Worm (Caenorhabditis elegans) whole organism, L1 larva: ENCODE data around the gene col-92.

ENCODE experiments used
- ceh-88 ChIP-seq: fragments of 200-800 bp; sonication (Bioruptor generic); IDR thresholded peaks from 2 replicates; pipeline ENCODE4 v1.3.6; 2022; ENCODE audit warnings: missing genetic modification characterization, missing compliant biosample characterization
- ceh-90 ChIP-seq: sonication (generic microtip); optimal IDR thresholded peaks from 2 replicates; lab custom pipeline; 2016; ENCODE audit warnings: missing genetic modification characterization, missing compliant biosample characterization
- efl-3 ChIP-seq: fragments of 200-800 bp; sonication (Bioruptor generic); optimal IDR thresholded peaks from 2 replicates; lab custom pipeline; 2018; ENCODE audit warnings: mild to moderate bottlenecking, missing genetic modification characterization, missing compliant biosample characterization
- fkh-10 ChIP-seq: sonication (generic microtip); optimal IDR thresholded peaks from 2 replicates; lab custom pipeline; 2017; ENCODE audit warnings: missing biosample characterization, missing genetic modification reagents, missing genetic modification characterization
- jun-1 ChIP-seq: fragments of 150-350 bp; optimal IDR thresholded peaks from 2 replicates; lab custom pipeline; 2014; ENCODE audit warnings: missing biosample characterization, missing genetic modification reagents, missing genetic modification characterization
- nhr-11 ChIP-seq: fragments of 150-350 bp; optimal IDR thresholded peaks from 2 replicates; lab custom pipeline; 2014; ENCODE audit warnings: missing biosample characterization, missing genetic modification characterization
- pqm-1 ChIP-seq: sonication (generic microtip); optimal IDR thresholded peaks from 3 replicates; lab custom pipeline; 2017; ENCODE audit warnings: missing biosample characterization, missing genetic modification characterization
- tbx-2 ChIP-seq: sonication (generic microtip); optimal IDR thresholded peaks from 2 replicates; lab custom pipeline; 2016; ENCODE audit warnings: missing genetic modification characterization, missing compliant biosample characterization

DNA sequence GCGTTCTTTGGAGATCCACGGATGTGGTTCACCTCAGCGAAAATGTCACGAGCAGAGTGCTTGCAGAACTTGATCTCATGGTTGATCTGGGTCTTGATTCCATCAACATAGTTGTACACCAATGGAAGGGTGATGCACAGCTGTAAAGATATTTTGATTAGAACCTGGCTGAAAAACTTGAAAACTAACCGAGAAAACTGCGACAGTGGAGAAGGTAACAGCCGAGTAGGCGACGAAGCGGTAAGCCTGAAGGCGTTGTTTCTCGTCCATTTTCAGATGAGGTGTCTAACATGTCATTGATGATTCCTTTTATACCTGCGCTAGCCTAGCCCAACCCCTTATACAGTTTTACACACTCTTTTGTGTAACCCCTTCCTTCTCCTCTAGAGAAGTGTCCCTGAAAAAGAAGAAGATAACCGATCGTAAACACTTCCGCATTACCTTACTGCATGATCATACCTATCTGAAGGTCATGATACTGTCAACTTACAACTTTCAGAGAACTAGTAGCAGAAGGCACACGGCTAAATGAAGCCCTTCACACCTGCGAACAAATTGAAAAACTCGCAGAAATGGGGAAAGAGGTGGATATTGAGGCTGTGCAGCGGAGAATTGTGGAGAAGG lies 4.6 kb upstream of the col-92 start, which contains the start of gene col-94:
- TF ChIP-seq fkh-10 (no peak), ceh-90 (tag; lab: Kevin White, UChicago) (no peak), nhr-11 (tag; lab: Kevin White, UChicago) (no peak), pqm-1 (tag; lab: Kevin White, UChicago) (no peak), ceh-88 (GFP tag; lab: Robert Waterston, UW) (no peak), tbx-2 (tag; lab: Kevin White, UChicago) (no peak), efl-3 (GFP tag; lab: Kevin White, UChicago) (no peak), jun-1 (tag; lab: Kevin White, UChicago) (no peak)
